Worm (Caenorhabditis elegans) whole organism, L2 larva: Measurements from ENCODE around the gene C16A3.2.

ENCODE experiments used
- C34F6.9 ChIP-seq: fragments of 150-350 bp; optimal IDR thresholded peaks from 2 replicates; lab custom pipeline; 2014; ENCODE audit warnings: missing biosample characterization, missing genetic modification characterization
- F13H6.1 ChIP-seq: sonication (generic microtip); optimal IDR thresholded peaks from 2 replicates; lab custom pipeline; 2016; ENCODE audit warnings: missing genetic modification characterization, missing compliant biosample characterization
- Y55F3AM.14 ChIP-seq: fragments of 200-800 bp; sonication (Bioruptor generic); optimal IDR thresholded peaks from 2 replicates; lab custom pipeline; 2018; ENCODE audit warnings: mild to moderate bottlenecking, missing genetic modification characterization, missing compliant biosample characterization
- ZK546.5 ChIP-seq: sonication (generic microtip); optimal IDR thresholded peaks from 2 replicates; lab custom pipeline; 2017; ENCODE audit warnings: missing biosample characterization, missing genetic modification characterization
- alr-1 ChIP-seq: fragments of 150-350 bp; optimal IDR thresholded peaks from 2 replicates; lab custom pipeline; 2014; ENCODE audit warnings: missing biosample characterization, missing genetic modification characterization
- aly-2 ChIP-seq: fragments of 150-350 bp; optimal IDR thresholded peaks from 2 replicates; lab custom pipeline; 2014; ENCODE audit warnings: missing biosample characterization, missing genetic modification characterization
- ama-1 ChIP-seq: fragments of 150-350 bp; optimal IDR thresholded peaks from 2 replicates; lab custom pipeline; 2018; ENCODE audit warnings: inconsistent platforms
- blmp-1 ChIP-seq: sonication (generic microtip); optimal IDR thresholded peaks from 2 replicates; lab custom pipeline; 2017; ENCODE audit warnings: missing genetic modification characterization, mild to moderate bottlenecking, missing compliant biosample characterization, antibody characterized with exemption, moderate library complexity; ENCODE audit not compliant: insufficient read depth
- ceh-16 ChIP-seq: fragments of 150-350 bp; optimal IDR thresholded peaks from 2 replicates; lab custom pipeline; 2014; ENCODE audit warnings: missing biosample characterization, missing genetic modification characterization
- ceh-82 ChIP-seq: fragments of 150-350 bp; optimal IDR thresholded peaks from 2 replicates; lab custom pipeline; 2014; ENCODE audit warnings: missing biosample characterization, missing genetic modification characterization
- crh-2 ChIP-seq: sonication (generic microtip); optimal IDR thresholded peaks from 2 replicates; lab custom pipeline; 2017; ENCODE audit warnings: missing biosample characterization, missing genetic modification characterization
- dmd-4 ChIP-seq: sonication (generic microtip); optimal IDR thresholded peaks from 2 replicates; lab custom pipeline; 2017; ENCODE audit warnings: missing biosample characterization, missing genetic modification characterization
- egl-27 ChIP-seq: sonication (generic microtip); optimal IDR thresholded peaks from 3 replicates; lab custom pipeline; 2017; ENCODE audit warnings: missing biosample characterization, missing genetic modification reagents, missing genetic modification characterization
- elt-1 ChIP-seq: fragments of 150-350 bp; optimal IDR thresholded peaks from 2 replicates; lab custom pipeline; 2014; ENCODE audit warnings: missing biosample characterization, missing genetic modification characterization
- elt-3 ChIP-seq: sonication (generic microtip); optimal IDR thresholded peaks from 2 replicates; lab custom pipeline; 2017; ENCODE audit warnings: missing biosample characterization, missing genetic modification characterization
- fos-1 ChIP-seq: fragments of 150-350 bp; optimal IDR thresholded peaks from 2 replicates; lab custom pipeline; 2014; ENCODE audit warnings: missing biosample characterization, missing genetic modification characterization
- gmeb-1 ChIP-seq: fragments of 150-350 bp; optimal IDR thresholded peaks from 2 replicates; lab custom pipeline; 2014; ENCODE audit warnings: missing biosample characterization, missing genetic modification characterization
- lin-11 ChIP-seq: fragments of 150-350 bp; sonication (generic microtip); optimal IDR thresholded peaks from 2 replicates; lab custom pipeline; 2014; ENCODE audit warnings: missing biosample characterization, missing genetic modification characterization, inconsistent platforms, mixed read lengths
- lin-39 ChIP-seq: fragments of 150-350 bp; optimal IDR thresholded peaks from 2 replicates; lab custom pipeline; 2014; ENCODE audit warnings: missing biosample characterization, missing genetic modification reagents, missing genetic modification characterization
- lsy-2 ChIP-seq, 2 experiments: fragments of 150-350 bp in 1 of 2; sonication (generic microtip) in 1 of 2; optimal IDR thresholded peaks; 2 replicates each; lab custom pipeline; 2014 to 2017; ENCODE audit warnings: missing biosample characterization in 2 of 2, missing genetic modification characterization in 2 of 2
- mab-5 ChIP-seq: fragments of 150-350 bp; optimal IDR thresholded peaks from 2 replicates; lab custom pipeline; 2014; ENCODE audit warnings: missing biosample characterization, missing genetic modification characterization
- mbf-1 ChIP-seq: sonication (generic microtip); optimal IDR thresholded peaks from 2 replicates; lab custom pipeline; 2017; ENCODE audit warnings: missing biosample characterization, missing genetic modification characterization
- mdl-1 ChIP-seq, 2 experiments: fragments of 150-350 bp in 1 of 2; sonication (generic microtip) in 1 of 2; optimal IDR thresholded peaks; 2 replicates each; lab custom pipeline; 2017; ENCODE audit warnings: missing biosample characterization in 2 of 2, missing genetic modification characterization in 2 of 2
- nhr-10 ChIP-seq: sonication (generic microtip); optimal IDR thresholded peaks from 2 replicates; lab custom pipeline; 2017; ENCODE audit warnings: missing biosample characterization, missing genetic modification characterization
- nhr-11 ChIP-seq: fragments of 150-350 bp; optimal IDR thresholded peaks from 2 replicates; lab custom pipeline; 2014; ENCODE audit warnings: missing biosample characterization, missing genetic modification characterization
- nhr-129 ChIP-seq: fragments of 150-350 bp; optimal IDR thresholded peaks from 2 replicates; lab custom pipeline; 2014; ENCODE audit warnings: missing biosample characterization, missing genetic modification characterization
- nhr-21 ChIP-seq: fragments of 150-350 bp; optimal IDR thresholded peaks from 2 replicates; lab custom pipeline; 2014; ENCODE audit warnings: missing biosample characterization, missing genetic modification characterization
- nhr-23 ChIP-seq: fragments of 150-350 bp; optimal IDR thresholded peaks from 2 replicates; lab custom pipeline; 2014; ENCODE audit warnings: missing biosample characterization, missing genetic modification reagents, missing genetic modification characterization
- nhr-237 ChIP-seq: fragments of 150-350 bp; optimal IDR thresholded peaks from 2 replicates; lab custom pipeline; 2014; ENCODE audit warnings: missing biosample characterization, missing genetic modification characterization
- nhr-25 ChIP-seq: fragments of 150-350 bp; sonication (generic microtip); optimal IDR thresholded peaks from 3 replicates; lab custom pipeline; 2014; ENCODE audit warnings: missing biosample characterization, missing genetic modification characterization
- nhr-6 ChIP-seq: fragments of 150-350 bp; optimal IDR thresholded peaks from 2 replicates; lab custom pipeline; 2014; ENCODE audit warnings: missing biosample characterization, missing genetic modification characterization
- nhr-77 ChIP-seq: fragments of 150-350 bp; optimal IDR thresholded peaks from 2 replicates; lab custom pipeline; 2014; ENCODE audit warnings: missing biosample characterization, missing genetic modification characterization
- peb-1 ChIP-seq: fragments of 150-350 bp; optimal IDR thresholded peaks from 2 replicates; lab custom pipeline; 2014; ENCODE audit warnings: missing biosample characterization, missing genetic modification characterization
- sem-4 ChIP-seq: fragments of 150-350 bp; optimal IDR thresholded peaks from 2 replicates; lab custom pipeline; 2014; ENCODE audit warnings: missing biosample characterization, missing genetic modification reagents, missing genetic modification characterization
- skn-1 ChIP-seq: sonication (generic microtip); optimal IDR thresholded peaks from 2 replicates; lab custom pipeline; 2017; ENCODE audit warnings: missing biosample characterization, missing genetic modification characterization
- sma-3 ChIP-seq: sonication (generic microtip); optimal IDR thresholded peaks from 2 replicates; lab custom pipeline; 2016; ENCODE audit warnings: missing genetic modification reagents, missing genetic modification characterization, missing compliant biosample characterization
- sma-9 ChIP-seq, 2 experiments: fragments of 150-350 bp in 1 of 2; sonication (generic microtip) in 1 of 2; optimal IDR thresholded peaks; 2 replicates each; lab custom pipeline; 2014 to 2016; ENCODE audit warnings: missing genetic modification characterization in 2 of 2, mild to moderate bottlenecking in 1 of 2, missing biosample characterization in 1 of 2, missing compliant biosample characterization in 1 of 2, missing genetic modification reagents in 1 of 2, moderate library complexity in 1 of 2
- unc-39 ChIP-seq: fragments of 150-350 bp; optimal IDR thresholded peaks from 2 replicates; lab custom pipeline; 2014; ENCODE audit warnings: missing biosample characterization, missing genetic modification characterization
- unc-55 ChIP-seq: fragments of 150-350 bp; sonication (generic microtip); optimal IDR thresholded peaks from 3 replicates; lab custom pipeline; 2014; ENCODE audit warnings: missing biosample characterization, missing genetic modification reagents, missing genetic modification characterization
- unc-62 ChIP-seq: fragments of 150-350 bp; optimal IDR thresholded peaks from 2 replicates; lab custom pipeline; 2014; ENCODE audit warnings: missing biosample characterization, missing genetic modification reagents, missing genetic modification characterization
- zag-1 ChIP-seq: fragments of 150-350 bp; optimal IDR thresholded peaks from 2 replicates; lab custom pipeline; 2014; ENCODE audit warnings: missing biosample characterization, missing genetic modification characterization
- ztf-1 ChIP-seq: fragments of 200-800 bp; sonication (Bioruptor generic); conservative IDR thresholded peaks from 2 replicates; pipeline ENCODE4 v1.3.6; 2022; ENCODE audit warnings: missing genetic modification characterization, missing compliant biosample characterization
- ztf-11 ChIP-seq: sonication (generic microtip); optimal IDR thresholded peaks from 2 replicates; lab custom pipeline; 2017; ENCODE audit warnings: missing biosample characterization, missing genetic modification characterization
- ztf-4 ChIP-seq: fragments of 150-350 bp; optimal IDR thresholded peaks from 2 replicates; lab custom pipeline; 2014; ENCODE audit warnings: missing biosample characterization, missing genetic modification characterization

Gene C16A3.2

DNA sequence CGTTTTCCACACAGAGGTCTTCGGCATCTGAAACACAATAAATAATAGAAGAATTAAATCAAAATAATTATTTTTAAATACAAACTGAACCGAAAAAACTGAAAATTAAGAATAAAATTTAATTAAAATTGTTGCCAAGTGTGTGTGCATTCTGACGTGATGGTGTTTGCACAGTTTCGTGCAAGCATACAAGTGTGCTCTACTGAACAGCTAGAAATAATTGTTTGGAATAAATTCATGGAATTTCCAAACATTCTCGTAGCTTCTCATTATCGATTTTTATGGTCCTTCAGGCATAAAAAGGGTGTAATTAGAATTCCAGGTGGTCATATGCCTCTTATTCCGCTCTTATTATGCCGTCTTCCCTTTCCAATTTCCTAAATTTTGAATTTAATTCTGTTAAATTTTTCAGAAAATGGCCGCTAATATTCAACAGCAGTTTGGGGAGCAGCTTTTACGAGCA lies 42.2 kb downstream of the C16A3.2 start, which contains the start of the genes mrps-17 and txdc-9:
Gene mrps-17 (minus strand): TSS at position 33 of the 463 bp plus-strand sequence.
Gene txdc-9 (plus strand): TSS at position 413 of the 463 bp plus-strand sequence.
- TF ChIP-seq unc-62 (GFP tag; lab: Kevin White, UChicago) (no peak), nhr-25 (tag; lab: Kevin White, UChicago) (no peak), nhr-129 (tag; lab: Kevin White, UChicago) (peak; percentile 74), unc-39 (tag; lab: Kevin White, UChicago) (no peak), nhr-23 (no peak), aly-2 (tag; lab: Kevin White, UChicago) (no peak), nhr-6 (peak; percentile 58), ztf-1 (GFP tag; lab: Robert Waterston, UW) (no peak), lin-11 (peak; percentile 37), gmeb-1 (peak; percentile 71), mab-5 (peak; percentile 64), mdl-1 (tag; optimal IDR thresholded peaks at IDR 0.05; lab: Kevin White, UChicago) (no peak), nhr-11 (peak; percentile 6), C34F6.9 (tag; lab: Kevin White, UChicago) (peak; percentile 97), elt-3 (tag; lab: Kevin White, UChicago) (no peak), skn-1 (tag; lab: Kevin White, UChicago) (no peak), egl-27 (peak; percentile 13), nhr-10 (tag; lab: Kevin White, UChicago) (no peak), ZK546.5 (tag; lab: Kevin White, UChicago) (no peak), Y55F3AM.14 (GFP tag; lab: Kevin White, UChicago) (no peak), zag-1 (peak; percentile 31), crh-2 (tag; lab: Kevin White, UChicago) (peak; percentile 89), ceh-16 (no peak), elt-1 (tag; lab: Kevin White, UChicago) (no peak), F13H6.1 (tag; lab: Kevin White, UChicago) (peak; percentile 60), lin-39 (tag; lab: Kevin White, UChicago) (no peak), dmd-4 (no peak), mbf-1 (tag; lab: Kevin White, UChicago) (no peak), alr-1 (peak; percentile 94), ztf-4 (tag; lab: Kevin White, UChicago) (peak; percentile 38), unc-55 (GFP tag; lab: Kevin White, UChicago) (peak; percentile 97), fos-1 (tag; lab: Kevin White, UChicago) (peak; percentile 60), sem-4 (tag; lab: Kevin White, UChicago) (peak; percentile 83), peb-1 (tag; lab: Kevin White, UChicago) (no peak), nhr-77 (no peak), lsy-2 (tag; optimal IDR thresholded peaks at IDR 0.05; lab: Kevin White, UChicago) (peak; percentile 67 to 90), ceh-82 (tag; lab: Kevin White, UChicago) (no peak), sma-3 (GFP tag; lab: Kevin White, UChicago) (peak; percentile 65), nhr-21 (tag; lab: Kevin White, UChicago) (peak; percentile 47), blmp-1 (no peak), sma-9 (GFP tag; optimal IDR thresholded peaks at IDR 0.05; lab: Kevin White, UChicago) (peak; percentile 75), sma-9 (tag; optimal IDR thresholded peaks at IDR 0.05; lab: Kevin White, UChicago) (no peak)

DNA sequence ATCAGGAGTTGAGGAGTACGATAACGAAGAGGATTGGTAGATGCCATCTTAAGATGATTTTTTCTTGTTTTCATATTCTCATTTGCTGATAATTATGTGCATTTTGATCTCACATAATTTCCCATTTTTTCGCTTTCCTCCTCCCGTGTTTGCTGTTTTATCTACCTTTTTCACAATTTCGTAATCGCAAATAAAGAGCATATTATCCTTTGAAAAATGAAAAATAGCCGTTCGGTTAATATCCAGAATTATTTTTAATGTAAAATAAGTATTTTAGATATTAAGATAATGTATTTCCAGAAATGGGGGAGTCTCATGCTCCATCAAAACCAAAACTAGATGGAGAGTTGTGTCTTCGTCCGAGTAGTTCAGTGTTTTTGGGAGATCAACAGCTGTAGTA lies 43.3 kb downstream of the C16A3.2 start, which contains the start of gene vps-16:
Gene vps-16 (plus strand): TSS at position 301 of the 400 bp plus-strand sequence.
- TF ChIP-seq sem-4 (tag; lab: Kevin White, UChicago) (no peak), zag-1 (no peak), elt-3 (tag; lab: Kevin White, UChicago) (no peak), ztf-4 (tag; lab: Kevin White, UChicago) (no peak), ztf-1 (GFP tag; lab: Robert Waterston, UW) (no peak), unc-39 (tag; lab: Kevin White, UChicago) (no peak), nhr-10 (tag; lab: Kevin White, UChicago) (no peak), nhr-237 (tag; lab: Kevin White, UChicago) (no peak), dmd-4 (no peak), C34F6.9 (tag; lab: Kevin White, UChicago) (no peak), F13H6.1 (tag; lab: Kevin White, UChicago) (no peak), ztf-11 (tag; lab: Kevin White, UChicago) (no peak), lsy-2 (tag; optimal IDR thresholded peaks at IDR 0.05; lab: Kevin White, UChicago) (no peak), ama-1 (lab: Kevin White, UChicago) (no peak)
